Worm (Caenorhabditis elegans) whole organism, L4/young adult: ENCODE results near the gene tpst-1.

ENCODE experiments used
- W03F9.2 ChIP-seq: fragments of 150-350 bp; optimal IDR thresholded peaks from 2 replicates; lab custom pipeline; 2014; ENCODE audit warnings: missing biosample characterization, missing genetic modification characterization
- dao-5 ChIP-seq: sonication (generic microtip); optimal IDR thresholded peaks from 2 replicates; lab custom pipeline; 2016; ENCODE audit warnings: missing genotype, missing genetic modification characterization, moderate library complexity, missing compliant biosample characterization
- him-1 ChIP-seq: sonication (generic microtip); optimal IDR thresholded peaks from 2 replicates; lab custom pipeline; 2016; ENCODE audit warnings: missing genotype, missing genetic modification reagents, missing genetic modification characterization, missing compliant biosample characterization

ce11 chrIII:12640386-12641024 lies 21.6 kb downstream of the tpst-1 start:
- TF ChIP-seq W03F9.2 (tag; lab: Kevin White, UChicago): no peak
- no peak for TF ChIP-seq him-1
- TF ChIP-seq dao-5 (tag; lab: Kevin White, UChicago): no peak
